Worm (Caenorhabditis elegans): ENCODE measurements around the gene C34D4.3.

C34D4.3 gene

ce11 chrIV:7188528-7189422, 35.3 kb downstream of the C34D4.3 start, which contains the start of gene srlf-7:
srlf-7 (plus strand) TSS chrIV:7189287.
- TF ChIP-seq zip-4 (GFP tag; optimal IDR thresholded peaks at IDR 0.05) (no peak), aha-1 (tag; optimal IDR thresholded peaks at IDR 0.05) (no peak), nhr-11 (tag; optimal IDR thresholded peaks at IDR 0.05) (no peak), jun-1 (tag; optimal IDR thresholded peaks at IDR 0.05) (peak; percentile 66), lin-14 (GFP tag; optimal IDR thresholded peaks at IDR 0.05) (peak; percentile 81), aly-2 (tag; optimal IDR thresholded peaks at IDR 0.05) (no peak), sptf-1 (tag; optimal IDR thresholded peaks at IDR 0.05) (no peak), efl-3 (GFP tag; optimal IDR thresholded peaks at IDR 0.05) (no peak), lsy-2 (tag; optimal IDR thresholded peaks at IDR 0.05) (peak in 1 of 2 experiments; percentile 31), nhr-90 (tag; optimal IDR thresholded peaks at IDR 0.05; ENCODE audit: poor library complexity) (peak; percentile 77), lin-39 (tag; optimal IDR thresholded peaks at IDR 0.05) (no peak), elt-2 (tag; optimal IDR thresholded peaks at IDR 0.05) (peak; percentile 99), unc-98 (GFP tag; IDR thresholded peaks at IDR 0.05) (no peak), fkh-10 (GFP tag; optimal IDR thresholded peaks at IDR 0.05) (peak; percentile 54), nhr-76 (tag; optimal IDR thresholded peaks at IDR 0.05) (no peak), unc-30 (tag; optimal IDR thresholded peaks at IDR 0.05) (no peak), lin-13 (GFP tag; optimal IDR thresholded peaks at IDR 0.05) (peak; percentile 9), rnt-1 (tag; optimal IDR thresholded peaks at IDR 0.05) (no peak), nhr-71 (tag; optimal IDR thresholded peaks at IDR 0.05) (peak; percentile 78), efl-1 (optimal IDR thresholded peaks at IDR 0.05) (peak in 1 of 2 experiments; percentile 25), efl-1 (GFP tag; optimal IDR thresholded peaks at IDR 0.05 in 1 of 2) (no peak), hlh-17 (GFP tag; optimal IDR thresholded peaks at IDR 0.05; ENCODE audit: borderline replicate concordance) (no peak), nhr-12 (tag; optimal IDR thresholded peaks at IDR 0.05) (no peak), elt-3 (tag; optimal IDR thresholded peaks at IDR 0.05) (peak in 5 of 6 experiments; percentile 55 to 98 (median 90)), irx-1 (tag; optimal IDR thresholded peaks at IDR 0.05) (no peak), ceh-63 (GFP tag; optimal IDR thresholded peaks at IDR 0.05) (no peak), ceh-8 (GFP tag; optimal IDR thresholded peaks at IDR 0.05) (no peak), pax-3 (tag; optimal IDR thresholded peaks at IDR 0.05) (no peak), xbp-1 (tag; optimal IDR thresholded peaks at IDR 0.05) (no peak), dpl-1 (GFP tag; optimal IDR thresholded peaks at IDR 0.05) (peak in 1 of 3 experiments; percentile 36), tbx-2 (tag; optimal IDR thresholded peaks at IDR 0.05) (peak; percentile 58), snu-23 (GFP tag; optimal IDR thresholded peaks at IDR 0.05) (peak; percentile 52), nhr-28 (tag; optimal IDR thresholded peaks at IDR 0.05) (no peak), swsn-7 (tag; optimal IDR thresholded peaks at IDR 0.05) (peak; percentile 2), fkh-4 (tag; optimal IDR thresholded peaks at IDR 0.05; ENCODE audit: borderline replicate concordance) (no peak), nhr-77 (tag; optimal IDR thresholded peaks at IDR 0.05) (peak; percentile 58), sox-4 (tag; optimal IDR thresholded peaks at IDR 0.05) (no peak), fos-1 (tag; optimal IDR thresholded peaks at IDR 0.05) (peak; percentile 6), ama-1 (optimal IDR thresholded peaks at IDR 0.05) (no peak), pag-3 (tag; optimal IDR thresholded peaks at IDR 0.05; ENCODE audit: borderline replicate concordance, insufficient read depth) (no peak), C16A3.4 (tag; optimal IDR thresholded peaks at IDR 0.05) (peak; percentile 37), nhr-19 (GFP tag; conservative IDR thresholded peaks at IDR 0.05) (peak; percentile 40), nhr-47 (tag; optimal IDR thresholded peaks at IDR 0.05) (no peak), nhr-85 (tag) (peak; percentile 86), blmp-1 (tag; optimal IDR thresholded peaks at IDR 0.05) (peak; percentile 67), lin-35 (GFP tag; optimal IDR thresholded peaks at IDR 0.05) (peak in 1 of 2 experiments; percentile 80), mab-9 (GFP tag; IDR thresholded peaks at IDR 0.05) (no peak), nhr-20 (tag; optimal IDR thresholded peaks at IDR 0.05) (peak; percentile 84), nhr-84 (tag; optimal IDR thresholded peaks at IDR 0.05) (no peak)
